Fruit fly (Drosophila melanogaster) whole organism, pupa: ENCODE data around the gene ine.

Source experiments
- CG10348 ChIP-seq: fragments of 200-800 bp; sonication (Bioruptor generic); IDR thresholded peaks from 2 replicates; pipeline ENCODE4 v1.3.6; 2022; ENCODE audit warnings: missing biosample characterization, missing genetic modification characterization
- CG12605 ChIP-seq: fragments of 200-800 bp; sonication (Bioruptor generic); IDR thresholded peaks from 2 replicates; pipeline ENCODE4 v1.3.6; 2022; ENCODE audit warnings: missing biosample characterization, missing genetic modification characterization
- CG13204 ChIP-seq: fragments of 200-800 bp; sonication (Bioruptor generic); optimal IDR thresholded peaks from 2 replicates; lab custom pipeline; 2018; ENCODE audit warnings: missing biosample characterization, mild to moderate bottlenecking, missing genetic modification characterization, moderate library complexity
- CG14655 ChIP-seq: fragments of 200-800 bp; sonication (Bioruptor generic); optimal IDR thresholded peaks from 3 replicates; lab custom pipeline; 2017; ENCODE audit warnings: mild to moderate bottlenecking, missing biosample characterization, missing genetic modification reagents, missing genetic modification characterization
- CG15710 ChIP-seq: fragments of 200-800 bp; sonication (Bioruptor generic); optimal IDR thresholded peaks from 2 replicates; lab custom pipeline; 2018; ENCODE audit warnings: missing biosample characterization, mild to moderate bottlenecking, missing genetic modification characterization, moderate library complexity
- CG17806 ChIP-seq: fragments of 200-800 bp; sonication (Bioruptor generic); optimal IDR thresholded peaks from 2 replicates; lab custom pipeline; 2018; ENCODE audit warnings: missing biosample characterization, mild to moderate bottlenecking, missing genetic modification characterization, moderate library complexity
- CG32121 ChIP-seq: fragments of 200-800 bp; sonication (Bioruptor generic); IDR thresholded peaks from 2 replicates; pipeline ENCODE4 v1.3.6; 2022; ENCODE audit warnings: missing biosample characterization, missing genetic modification characterization
- CG34367 ChIP-seq: fragments of 200-800 bp; sonication (Bioruptor generic); optimal IDR thresholded peaks from 2 replicates; lab custom pipeline; 2018; ENCODE audit warnings: missing biosample characterization, mild to moderate bottlenecking, missing genetic modification characterization
- CG4496 ChIP-seq: fragments of 200-800 bp; sonication (Bioruptor generic); IDR thresholded peaks from 3 replicates; pipeline ENCODE4 v1.3.6; 2022; ENCODE audit warnings: missing biosample characterization, missing genetic modification characterization
- CG8159 ChIP-seq: fragments of 200-800 bp; sonication (Bioruptor generic); optimal IDR thresholded peaks from 3 replicates; lab custom pipeline; 2018; ENCODE audit warnings: missing biosample characterization, mild to moderate bottlenecking, missing genetic modification characterization, moderate library complexity
- CG8301 ChIP-seq: fragments of 200-800 bp; sonication (Bioruptor generic); optimal IDR thresholded peaks from 2 replicates; lab custom pipeline; 2018; ENCODE audit warnings: missing biosample characterization, mild to moderate bottlenecking, missing genetic modification characterization
- CG9948 ChIP-seq: fragments of 200-800 bp; sonication (Bioruptor generic); optimal IDR thresholded peaks from 2 replicates; lab custom pipeline; 2018; ENCODE audit warnings: missing biosample characterization, mild to moderate bottlenecking, missing genetic modification characterization, moderate library complexity
- D1 ChIP-seq: fragments of 200-800 bp; sonication (Bioruptor generic); optimal IDR thresholded peaks from 2 replicates; lab custom pipeline; 2018; ENCODE audit warnings: missing biosample characterization, mild to moderate bottlenecking, missing genetic modification characterization, moderate library complexity
- EcR ChIP-seq: fragments of 200-800 bp; sonication (Bioruptor generic); optimal IDR thresholded peaks from 3 replicates; lab custom pipeline; 2019; ENCODE audit warnings: missing biosample characterization, missing genetic modification characterization, mild to moderate bottlenecking, moderate library complexity, missing genetic modification reagents
- Ets98B ChIP-seq: fragments of 200-800 bp; sonication (Bioruptor generic); IDR thresholded peaks from 2 replicates; pipeline ENCODE4 v1.3.6; 2022; ENCODE audit warnings: missing biosample characterization, missing genetic modification characterization
- Pif1A ChIP-seq: fragments of 200-800 bp; sonication (Bioruptor generic); optimal IDR thresholded peaks from 3 replicates; lab custom pipeline; 2016; ENCODE audit warnings: missing biosample characterization, missing genetic modification characterization
- Pif1B ChIP-seq: fragments of 200-800 bp; sonication (Bioruptor generic); optimal IDR thresholded peaks from 3 replicates; lab custom pipeline; 2016; ENCODE audit warnings: missing biosample characterization, missing genetic modification characterization
- Snoo ChIP-seq: fragments of 200-800 bp; sonication (Bioruptor generic); optimal IDR thresholded peaks from 3 replicates; lab custom pipeline; 2017; ENCODE audit warnings: missing biosample characterization, mild to moderate bottlenecking, missing genetic modification characterization, inconsistent platforms
- fd96Ca ChIP-seq: fragments of 200-800 bp; sonication (Bioruptor generic); IDR thresholded peaks from 3 replicates; pipeline ENCODE4 v1.3.6; 2022; ENCODE audit warnings: missing biosample characterization, missing genetic modification characterization
- gl ChIP-seq: fragments of 200-800 bp; sonication (Bioruptor generic); optimal IDR thresholded peaks from 2 replicates; lab custom pipeline; 2018; ENCODE audit warnings: missing biosample characterization, mild to moderate bottlenecking, missing genetic modification characterization
- rn ChIP-seq: fragments of 200-800 bp; sonication (Bioruptor generic); IDR thresholded peaks from 2 replicates; pipeline ENCODE4 v1.3.6; 2022; ENCODE audit warnings: missing biosample characterization, missing genetic modification characterization

Gene ine

dm6 chr2L:4476672-4477273 lies at the start of gene ine:
TSS of gene ine (minus strand) at chr2L:4477022.
- TF ChIP-seq D1 (tag; lab: Kevin White, UChicago) (no peak), gl (no peak), Ets98B (GFP tag; lab: Robert Waterston, UW) (peak; percentile 67; the same call in 1 of the 2 replicates), CG4496 (GFP tag; lab: Robert Waterston, UW) (peak; percentile 64; the same call in 2 of the 3 replicates), CG12605 (peak; percentile 29; the same call in 1 of the 2 replicates), CG32121 (GFP tag; lab: Robert Waterston, UW) (peak; percentile 42; the same call in 1 of the 2 replicates), fd96Ca (peak; percentile 58; the same call in 2 of the 3 replicates), Pif1B (no peak)
- TF ChIP-seq, all 21 proteins: peak for 5

dm6 chr2L:4521328-4521727 lies 44.5 kb upstream of the ine start:
- TF ChIP-seq CG17806 (tag; lab: Kevin White, UChicago), result no peak
- TF ChIP-seq CG4496 (GFP tag; lab: Robert Waterston, UW), result no peak
- no peak for TF ChIP-seq gl
- no peak for TF ChIP-seq Snoo (tag; lab: Kevin White, UChicago)
- TF ChIP-seq, all 21 proteins: peak for 0

dm6 chr2L:4477978-4478377 lies 1.2 kb upstream of the ine start:
- peak; percentile 32; the same call in 1 of the 3 replicates for TF ChIP-seq CG4496 (GFP tag; lab: Robert Waterston, UW)
- no peak for TF ChIP-seq CG13204 (GFP tag; lab: Kevin White, UChicago)
- TF ChIP-seq, all 21 proteins: peak for 1

dm6 chr2L:4475422-4475821 lies 1.4 kb downstream of the ine start:
- TF ChIP-seq CG34367 (tag; lab: Kevin White, UChicago) (no peak), CG12605 (no peak), fd96Ca (no peak), rn (GFP tag; lab: Robert Waterston, UW) (no peak), D1 (tag; lab: Kevin White, UChicago) (no peak), CG32121 (GFP tag; lab: Robert Waterston, UW) (no peak), Ets98B (GFP tag; lab: Robert Waterston, UW) (no peak), Snoo (tag; lab: Kevin White, UChicago) (no peak), CG14655 (no peak), CG8159 (tag; lab: Kevin White, UChicago) (no peak), gl (no peak), CG10348 (GFP tag; lab: Robert Waterston, UW) (no peak), CG4496 (GFP tag; lab: Robert Waterston, UW) (no peak), CG17806 (tag; lab: Kevin White, UChicago) (no peak)

- no peak for TF ChIP-seq gl
- TF ChIP-seq CG8159 (tag; lab: Kevin White, UChicago), result no peak
- no peak for TF ChIP-seq rn (GFP tag; lab: Robert Waterston, UW)
- no peak for TF ChIP-seq CG34367 (tag; lab: Kevin White, UChicago)
- TF ChIP-seq Ets98B (GFP tag; lab: Robert Waterston, UW), result no peak
- TF ChIP-seq CG15710 (tag; lab: Kevin White, UChicago), result no peak
- no peak for TF ChIP-seq CG9948 (tag; lab: Kevin White, UChicago)
- no peak for TF ChIP-seq Pif1B
- no peak for TF ChIP-seq CG32121 (GFP tag; lab: Robert Waterston, UW)
- TF ChIP-seq CG13204 (GFP tag; lab: Kevin White, UChicago), result no peak
- no peak for TF ChIP-seq CG12605
- no peak for TF ChIP-seq CG17806 (tag; lab: Kevin White, UChicago)
- TF ChIP-seq Snoo (tag; lab: Kevin White, UChicago), result no peak
- no peak for TF ChIP-seq Pif1A (GFP tag; lab: Kevin White, UChicago)
- TF ChIP-seq CG10348 (GFP tag; lab: Robert Waterston, UW), result no peak
- no peak for TF ChIP-seq fd96Ca
- no peak for TF ChIP-seq CG4496 (GFP tag; lab: Robert Waterston, UW)
- no peak for TF ChIP-seq CG8301 (tag; lab: Kevin White, UChicago)
- no peak for TF ChIP-seq D1 (tag; lab: Kevin White, UChicago)
Measured at dm6 chr2L:4464946-4465345, 11.9 kb downstream of the ine start, which contains the start of gene FIG4. TSS of gene FIG4 (plus strand) at chr2L:4465174.

dm6 chr2L:4463323-4463722 lies 13.5 kb downstream of the ine start, which contains the start of the genes CG15443 and Paris:
TSS of gene CG15443 (minus strand) at chr2L:4463447.
TSS of gene Paris (plus strand) at chr2L:4463611.
- TF ChIP-seq Ets98B (GFP tag; lab: Robert Waterston, UW), result no peak
- TF ChIP-seq CG10348 (GFP tag; lab: Robert Waterston, UW), result no peak
- TF ChIP-seq CG12605, result 0 out of 2 replicates have a peak, but pooled peaks have one; percentile 39
- no peak for TF ChIP-seq CG15710 (tag; lab: Kevin White, UChicago)

dm6 chr2L:4459543-4459942 lies 17.3 kb downstream of the ine start, which contains the start of the genes mRpL27 and CG15435:
TSS of gene mRpL27 (minus strand) at chr2L:4459638.
TSS of gene CG15435 (plus strand) at chr2L:4459729.
- no peak for TF ChIP-seq Pif1A (GFP tag; lab: Kevin White, UChicago)
- TF ChIP-seq EcR (GFP tag; lab: Kevin White, UChicago), result peak; percentile 22
- TF ChIP-seq CG15710 (tag; lab: Kevin White, UChicago), result peak; percentile 8
- TF ChIP-seq, all 21 proteins: peak for 2
